Fruit fly (Drosophila melanogaster): ENCODE data around the gene CG16704.

DNA sequence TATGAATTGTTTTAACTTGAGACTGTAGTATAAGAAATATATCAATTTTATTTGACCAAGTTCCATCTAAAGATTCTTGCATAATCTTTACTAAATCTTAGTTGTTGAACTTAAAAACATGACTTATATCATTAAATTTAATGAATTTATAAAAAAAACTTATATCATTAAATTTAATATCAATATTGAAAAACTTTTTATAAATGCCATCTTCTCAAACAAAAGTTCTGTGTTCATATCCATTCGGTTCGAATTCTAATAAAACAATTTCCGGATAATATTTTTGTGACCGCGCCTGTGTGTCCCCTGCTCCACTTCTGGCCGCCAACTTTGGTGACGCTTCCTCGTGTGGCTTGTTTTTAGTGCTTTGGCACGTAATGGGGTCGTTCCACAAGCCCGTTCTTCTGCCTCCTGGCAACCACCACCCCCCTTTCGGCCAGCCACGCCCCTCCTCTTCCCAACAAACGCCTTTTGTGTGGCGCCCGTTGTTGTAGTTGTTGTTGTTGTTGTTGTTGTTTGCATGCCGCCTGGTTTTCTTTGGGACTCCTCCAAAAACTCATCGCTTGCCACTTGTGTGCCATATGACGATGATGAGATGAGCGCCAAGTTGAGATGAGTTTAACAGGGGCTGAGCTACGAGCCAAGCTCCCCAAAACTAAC is 44.7 kb upstream of the CG16704 start:
- TF ChIP-seq Myc (optimal IDR thresholded peaks at IDR 0.05) (no peak), insv (optimal IDR thresholded peaks at IDR 0.05) (no peak), h (optimal IDR thresholded peaks at IDR 0.05) (no peak), ttk (optimal IDR thresholded peaks at IDR 0.05) (no peak), psq (optimal IDR thresholded peaks at IDR 0.05) (no peak), Sin3A (optimal IDR thresholded peaks at IDR 0.05) (no peak)

Measured in Kc167 (cell line).